Fruit fly (Drosophila melanogaster) whole organism, adult: ENCODE data around the gene uif.

Experiments used
- CG11617 ChIP-seq: fragments of 200-800 bp; sonication (Bioruptor generic); optimal IDR thresholded peaks from 2 replicates; lab custom pipeline; 2017; ENCODE audit warnings: mild to moderate bottlenecking, missing biosample characterization, missing genetic modification reagents, missing genetic modification characterization
- CG14711 ChIP-seq: fragments of 200-800 bp; sonication (Bioruptor generic); optimal IDR thresholded peaks from 2 replicates; lab custom pipeline; 2018; ENCODE audit warnings: missing biosample characterization, mild to moderate bottlenecking, missing genetic modification characterization, moderate library complexity
- CG33017 ChIP-seq: fragments of 200-800 bp; sonication (Bioruptor generic); optimal IDR thresholded peaks from 2 replicates; lab custom pipeline; 2018; ENCODE audit warnings: missing biosample characterization, mild to moderate bottlenecking, missing genetic modification characterization, moderate library complexity
- Crg-1 ChIP-seq: fragments of 200-800 bp; sonication (Bioruptor generic); optimal IDR thresholded peaks from 2 replicates; lab custom pipeline; 2016; ENCODE audit warnings: missing biosample characterization, missing genetic modification characterization
- cic ChIP-seq: fragments of 200-800 bp; sonication (Bioruptor generic); optimal IDR thresholded peaks from 2 replicates; lab custom pipeline; 2017; ENCODE audit warnings: missing biosample characterization, mild to moderate bottlenecking, missing genetic modification characterization, moderate library complexity
- kay ChIP-seq: fragments of 200-800 bp; sonication (Bioruptor generic); peaks from one replicate; lab custom pipeline; 2016; ENCODE audit warnings: missing biosample characterization, missing genetic modification characterization, borderline replicate concordance
- toe ChIP-seq: fragments of 200-800 bp; sonication (Bioruptor generic); optimal IDR thresholded peaks from 2 replicates; lab custom pipeline; 2016; ENCODE audit warnings: missing biosample characterization, missing genetic modification characterization

dm6 chr2L:6960165-6960564 lies 50.0 kb downstream of the uif start, which contains the start of the genes Atac1 and Hmgcl:
- TF ChIP-seq cic (GFP tag; lab: Kevin White, UChicago): no peak
- TF ChIP-seq CG33017: no peak
- TF ChIP-seq Crg-1 (GFP tag; lab: Kevin White, UChicago): no peak
- TF ChIP-seq CG11617 (GFP tag; lab: Kevin White, UChicago): no peak
- TF ChIP-seq kay (GFP tag; lab: Kevin White, UChicago): no peak
- no peak for TF ChIP-seq CG14711 (tag; lab: Kevin White, UChicago)
- TF ChIP-seq toe (GFP tag; lab: Kevin White, UChicago): no peak
